Worm (Caenorhabditis elegans) whole organism, late embryonic: ENCODE results near the gene ada-2.

Experiments
- F13H6.1 ChIP-seq: sonication (generic microtip); optimal IDR thresholded peaks from 2 replicates; lab custom pipeline; 2016; ENCODE audit warnings: missing genetic modification characterization, missing compliant biosample characterization
- ahr-1 ChIP-seq: sonication (generic microtip); optimal IDR thresholded peaks from 2 replicates; lab custom pipeline; 2016; ENCODE audit warnings: missing genetic modification characterization, missing compliant biosample characterization
- ceh-14 ChIP-seq: sonication (generic microtip); optimal IDR thresholded peaks from 2 replicates; lab custom pipeline; 2016; ENCODE audit warnings: missing genotype, missing genetic modification characterization, missing compliant biosample characterization
- ceh-18 ChIP-seq: sonication (generic microtip); optimal IDR thresholded peaks from 2 replicates; lab custom pipeline; 2016; ENCODE audit warnings: missing genetic modification characterization, missing compliant biosample characterization
- ceh-24 ChIP-seq: sonication (generic microtip); optimal IDR thresholded peaks from 2 replicates; lab custom pipeline; 2016; ENCODE audit warnings: mild to moderate bottlenecking, missing genetic modification characterization, missing compliant biosample characterization
- ceh-30 ChIP-seq: fragments of 150-350 bp; optimal IDR thresholded peaks from 2 replicates; lab custom pipeline; 2014; ENCODE audit warnings: missing biosample characterization, missing genetic modification characterization
- ceh-48 ChIP-seq: sonication (generic microtip); optimal IDR thresholded peaks from 2 replicates; lab custom pipeline; 2016; ENCODE audit warnings: missing genetic modification characterization, inconsistent platforms, missing compliant biosample characterization
- che-1 ChIP-seq: sonication (generic microtip); optimal IDR thresholded peaks from 2 replicates; lab custom pipeline; 2016; ENCODE audit warnings: mild to moderate bottlenecking, missing genetic modification characterization, missing compliant biosample characterization
- dmd-4 ChIP-seq: sonication (generic microtip); optimal IDR thresholded peaks from 2 replicates; lab custom pipeline; 2016; ENCODE audit warnings: borderline replicate concordance, missing genetic modification characterization, missing compliant biosample characterization
- dve-1 ChIP-seq: sonication (generic microtip); optimal IDR thresholded peaks from 2 replicates; lab custom pipeline; 2017; ENCODE audit warnings: antibody characterized with exemption, mild to moderate bottlenecking, missing genetic modification characterization, missing compliant biosample characterization
- ets-4 ChIP-seq: sonication (generic microtip); optimal IDR thresholded peaks from 2 replicates; lab custom pipeline; 2016; ENCODE audit warnings: missing genetic modification characterization, missing compliant biosample characterization
- fax-1 ChIP-seq: sonication (generic microtip); optimal IDR thresholded peaks from 2 replicates; lab custom pipeline; 2016; ENCODE audit warnings: missing genotype, missing genetic modification characterization, missing compliant biosample characterization
- fkh-10 ChIP-seq: fragments of 150-350 bp; optimal IDR thresholded peaks from 2 replicates; lab custom pipeline; 2014; ENCODE audit warnings: missing biosample characterization, missing genetic modification reagents, missing genetic modification characterization
- hlh-13 ChIP-seq: fragments of 200-800 bp; sonication (Bioruptor generic); optimal IDR thresholded peaks from 2 replicates; lab custom pipeline; 2018; ENCODE audit warnings: mild to moderate bottlenecking, missing genetic modification characterization, missing compliant biosample characterization
- hlh-6 ChIP-seq: sonication (generic microtip); optimal IDR thresholded peaks from 2 replicates; lab custom pipeline; 2016; ENCODE audit warnings: missing genotype, missing genetic modification characterization, missing compliant biosample characterization
- madf-2 ChIP-seq: sonication (generic microtip); optimal IDR thresholded peaks from 2 replicates; lab custom pipeline; 2017; ENCODE audit warnings: missing genetic modification characterization, missing compliant biosample characterization
- nfya-1 ChIP-seq: sonication (generic microtip); optimal IDR thresholded peaks from 2 replicates; lab custom pipeline; 2017; ENCODE audit warnings: missing genetic modification characterization, mild to moderate bottlenecking, missing compliant biosample characterization, antibody characterized with exemption, moderate library complexity
- nhr-11 ChIP-seq: fragments of 150-350 bp; optimal IDR thresholded peaks from 2 replicates; lab custom pipeline; 2014; ENCODE audit warnings: missing biosample characterization, missing genetic modification characterization
- nhr-232 ChIP-seq: sonication (generic microtip); optimal IDR thresholded peaks from 2 replicates; lab custom pipeline; 2016; ENCODE audit warnings: missing genetic modification characterization, missing compliant biosample characterization
- npax-4 ChIP-seq: sonication (generic microtip); optimal IDR thresholded peaks from 2 replicates; lab custom pipeline; 2016; ENCODE audit warnings: missing genetic modification characterization, missing compliant biosample characterization
- odd-2 ChIP-seq: sonication (generic microtip); optimal IDR thresholded peaks from 2 replicates; lab custom pipeline; 2017; ENCODE audit warnings: antibody characterized with exemption, mild to moderate bottlenecking, missing genetic modification characterization, missing compliant biosample characterization
- pat-9 ChIP-seq: fragments of 200-800 bp; sonication (Bioruptor generic); optimal IDR thresholded peaks from 2 replicates; lab custom pipeline; 2018; ENCODE audit warnings: mild to moderate bottlenecking, missing genetic modification characterization, moderate library complexity, missing compliant biosample characterization
- pha-2 ChIP-seq: sonication (generic microtip); optimal IDR thresholded peaks from 2 replicates; lab custom pipeline; 2017; ENCODE audit warnings: mild to moderate bottlenecking, missing genetic modification characterization, missing compliant biosample characterization
- pha-4 ChIP-seq: fragments of 150-350 bp; optimal IDR thresholded peaks from 2 replicates; lab custom pipeline; 2018; ENCODE audit warnings: missing biosample characterization, missing genetic modification reagents, missing genetic modification characterization
- pros-1 ChIP-seq: fragments of 150-350 bp; optimal IDR thresholded peaks from 2 replicates; lab custom pipeline; 2014; ENCODE audit warnings: missing biosample characterization, missing genetic modification reagents, missing genetic modification characterization
- ref-2 ChIP-seq: sonication (generic microtip); optimal IDR thresholded peaks from 2 replicates; lab custom pipeline; 2016; ENCODE audit warnings: missing genetic modification characterization, missing compliant biosample characterization
- rnt-1 ChIP-seq: sonication (generic microtip); optimal IDR thresholded peaks from 2 replicates; lab custom pipeline; 2016; ENCODE audit warnings: missing genetic modification characterization, missing compliant biosample characterization
- sdc-2 ChIP-seq: sonication (generic microtip); optimal IDR thresholded peaks from 2 replicates; lab custom pipeline; 2016; ENCODE audit warnings: missing genotype, missing genetic modification characterization, missing compliant biosample characterization
- sox-4 ChIP-seq: sonication (generic microtip); optimal IDR thresholded peaks from 2 replicates; lab custom pipeline; 2017; ENCODE audit warnings: mild to moderate bottlenecking, missing genetic modification characterization, inconsistent platforms, missing compliant biosample characterization
- tbx-2 ChIP-seq: sonication (generic microtip); optimal IDR thresholded peaks from 2 replicates; lab custom pipeline; 2016; ENCODE audit warnings: missing genetic modification characterization, missing compliant biosample characterization
- tbx-7 ChIP-seq: sonication (generic microtip); optimal IDR thresholded peaks from 2 replicates; lab custom pipeline; 2016; ENCODE audit warnings: missing genotype, missing genetic modification characterization, missing compliant biosample characterization
- ttx-3 ChIP-seq: sonication (generic microtip); optimal IDR thresholded peaks from 2 replicates; lab custom pipeline; 2016; ENCODE audit warnings: missing genetic modification reagents, missing genetic modification characterization, missing compliant biosample characterization
- unc-3 ChIP-seq, 2 experiments: fragments of 200-800 bp in 1 of 2; sonication (Bioruptor generic) in 1 of 2; sonication (generic microtip) in 1 of 2; conservative IDR thresholded peaks in 1 of 2; optimal IDR thresholded peaks in 1 of 2; 2 replicates each; pipeline versions ENCODE4 v1.3.6 to Lab custom; 2016 to 2022; ENCODE audit warnings: missing compliant biosample characterization in 2 of 2, missing genetic modification characterization in 2 of 2, missing genetic modification reagents in 1 of 2
- unc-55 ChIP-seq: sonication (generic microtip); optimal IDR thresholded peaks from 2 replicates; lab custom pipeline; 2017; ENCODE audit warnings: missing biosample characterization, missing genetic modification reagents, missing genetic modification characterization
- unc-86 ChIP-seq: sonication (generic microtip); optimal IDR thresholded peaks from 2 replicates; lab custom pipeline; 2016; ENCODE audit warnings: missing genetic modification characterization, missing compliant biosample characterization
- ztf-16 ChIP-seq: sonication (generic microtip); optimal IDR thresholded peaks from 2 replicates; lab custom pipeline; 2017; ENCODE audit warnings: missing genetic modification characterization, missing compliant biosample characterization

The ada-2 gene

ce11 chrII:7239705-7240104 is 12.4 kb upstream of the ada-2 start:
- TF ChIP-seq nhr-232 = no peak

- no peak for TF ChIP-seq hlh-6 (tag; lab: Kevin White, UChicago)
- no peak for TF ChIP-seq tbx-7 (tag; lab: Kevin White, UChicago)
- no peak for TF ChIP-seq ttx-3 (tag; lab: Kevin White, UChicago)
- no peak for TF ChIP-seq pat-9 (tag; lab: Kevin White, UChicago)
- no peak for TF ChIP-seq dmd-4
- no peak for TF ChIP-seq rnt-1
- no peak for TF ChIP-seq pros-1 (tag; lab: Kevin White, UChicago)
- no peak for TF ChIP-seq unc-3 (GFP tag; conservative IDR thresholded peaks at IDR 0.05; lab: Robert Waterston, UW)
- TF ChIP-seq unc-3 (tag; optimal IDR thresholded peaks at IDR 0.05; lab: Kevin White, UChicago) = no peak
- TF ChIP-seq sox-4 (tag; lab: Kevin White, UChicago) = no peak
- no peak for TF ChIP-seq sdc-2 (tag; lab: Kevin White, UChicago)
- no peak for TF ChIP-seq madf-2 (tag; lab: Kevin White, UChicago)
- no peak for TF ChIP-seq ceh-18
These were observed 9.3 kb upstream of the ada-2 start for ce11 chrII:7242754-7243153.

- no peak for TF ChIP-seq tbx-2 (tag; lab: Kevin White, UChicago)
- TF ChIP-seq che-1 (tag; lab: Kevin White, UChicago) = no peak
- no peak for TF ChIP-seq nfya-1 (tag; lab: Kevin White, UChicago)
- no peak for TF ChIP-seq hlh-6 (tag; lab: Kevin White, UChicago)
- TF ChIP-seq ceh-14 (tag; lab: Kevin White, UChicago) = no peak
- TF ChIP-seq unc-86 = no peak
These were observed 6.5 kb upstream of the ada-2 start, which contains the start of gene skpo-3 for ce11 chrII:7245576-7245975. TSS of gene skpo-3 (plus strand) at chrII:7245876.

ce11 chrII:7253073-7253472 is 1.0 kb downstream of the ada-2 start, which contains the start of gene lsm-4:
TSS of gene lsm-4 (minus strand) at chrII:7253163.
- TF ChIP-seq F13H6.1 (tag; lab: Kevin White, UChicago) = no peak
- no peak for TF ChIP-seq ztf-16 (tag; lab: Kevin White, UChicago)
- no peak for TF ChIP-seq tbx-7 (tag; lab: Kevin White, UChicago)
- TF ChIP-seq ceh-48 (tag; lab: Kevin White, UChicago) = peak; percentile 30
- no peak for TF ChIP-seq nhr-11 (tag; lab: Kevin White, UChicago)
- no peak for TF ChIP-seq che-1 (tag; lab: Kevin White, UChicago)
- TF ChIP-seq pha-4 (tag; lab: Kevin White, UChicago) = no peak

ce11 chrII:7255614-7256162 is 3.6 kb downstream of the ada-2 start, which contains the start of gene F32A5.8:
TSS of gene F32A5.8 (plus strand) at chrII:7256112.
- no peak for TF ChIP-seq npax-4 (tag; lab: Kevin White, UChicago)
- TF ChIP-seq ceh-48 (tag; lab: Kevin White, UChicago) = no peak
- peak; percentile 50 for TF ChIP-seq dve-1
- peak; percentile 3 for TF ChIP-seq odd-2 (tag; lab: Kevin White, UChicago)

ce11 chrII:7261854-7262253 is 9.8 kb downstream of the ada-2 start, which contains the start of gene C30G12.4:
TSS of gene C30G12.4 (plus strand) at chrII:7262154.
- no peak for TF ChIP-seq ets-4 (tag; lab: Kevin White, UChicago)

- no peak for TF ChIP-seq madf-2 (tag; lab: Kevin White, UChicago)
- no peak for TF ChIP-seq ceh-14 (tag; lab: Kevin White, UChicago)
- TF ChIP-seq pha-4 (tag; lab: Kevin White, UChicago) = no peak
- TF ChIP-seq ahr-1 = no peak
- no peak for TF ChIP-seq fax-1 (tag; lab: Kevin White, UChicago)
- TF ChIP-seq hlh-13 (GFP tag; lab: Kevin White, UChicago) = no peak
- TF ChIP-seq ceh-30 (tag; lab: Kevin White, UChicago) = no peak
- no peak for TF ChIP-seq pha-2 (tag; lab: Kevin White, UChicago)
- no peak for TF ChIP-seq ref-2
- no peak for TF ChIP-seq hlh-6 (tag; lab: Kevin White, UChicago)
- no peak for TF ChIP-seq unc-55
- no peak for TF ChIP-seq ceh-24 (tag; lab: Kevin White, UChicago)
- TF ChIP-seq fkh-10 = no peak
These were observed 12.6 kb downstream of the ada-2 start for ce11 chrII:7264675-7265074.
